Fruit fly (Drosophila melanogaster) whole organism, prepupa: ENCODE data around the gene Ns1.

Experiments used
- CG10631 ChIP-seq: fragments of 200-800 bp; sonication (Bioruptor generic); optimal IDR thresholded peaks from 2 replicates; lab custom pipeline; 2016; ENCODE audit warnings: missing biosample characterization, missing genetic modification characterization
- CG10669 ChIP-seq: fragments of 200-800 bp; sonication (Bioruptor generic); optimal IDR thresholded peaks from 3 replicates; lab custom pipeline; 2018; ENCODE audit warnings: missing biosample characterization, mild to moderate bottlenecking, missing genetic modification characterization, moderate library complexity
- CG11294 ChIP-seq: fragments of 200-800 bp; sonication (Bioruptor generic); IDR thresholded peaks from 2 replicates; pipeline ENCODE4 v1.3.6; 2022; ENCODE audit warnings: missing biosample characterization, missing genetic modification characterization
- CG11762 ChIP-seq: fragments of 200-800 bp; sonication (Bioruptor generic); optimal IDR thresholded peaks from 3 replicates; lab custom pipeline; 2016; ENCODE audit warnings: missing biosample characterization, missing genetic modification characterization; ENCODE audit not compliant: insufficient read depth
- CG11902 ChIP-seq: fragments of 200-800 bp; sonication (Bioruptor generic); optimal IDR thresholded peaks from 3 replicates; lab custom pipeline; 2016; ENCODE audit warnings: missing biosample characterization, missing genetic modification characterization
- CG15336 ChIP-seq: fragments of 200-800 bp; sonication (Bioruptor generic); IDR thresholded peaks from 2 replicates; pipeline ENCODE4 v1.3.6; 2022; ENCODE audit warnings: missing biosample characterization, missing genetic modification characterization
- CG1621 ChIP-seq: fragments of 200-800 bp; sonication (Bioruptor generic); optimal IDR thresholded peaks from 3 replicates; lab custom pipeline; 2018; ENCODE audit warnings: missing biosample characterization, mild to moderate bottlenecking, missing genetic modification characterization
- CG16779 ChIP-seq: fragments of 200-800 bp; sonication (Bioruptor generic); optimal IDR thresholded peaks from 3 replicates; lab custom pipeline; 2017; ENCODE audit warnings: missing biosample characterization, mild to moderate bottlenecking, missing genetic modification characterization
- CG3032 ChIP-seq: fragments of 200-800 bp; optimal IDR thresholded peaks from 2 replicates; lab custom pipeline; 2019; ENCODE audit warnings: missing biosample characterization, mild to moderate bottlenecking, missing genetic modification characterization, moderate library complexity
- CG31627 ChIP-seq: fragments of 200-800 bp; sonication (Bioruptor generic); optimal IDR thresholded peaks from 3 replicates; lab custom pipeline; 2016; ENCODE audit warnings: missing biosample characterization, missing genetic modification characterization
- CG32006 ChIP-seq: fragments of 200-800 bp; sonication (Bioruptor generic); optimal IDR thresholded peaks from 3 replicates; lab custom pipeline; 2017; ENCODE audit warnings: missing biosample characterization, mild to moderate bottlenecking, missing genetic modification characterization
- CG3919 ChIP-seq: fragments of 200-800 bp; sonication (Bioruptor generic); optimal IDR thresholded peaks from 3 replicates; lab custom pipeline; 2016; ENCODE audit warnings: missing biosample characterization, missing genetic modification characterization
- CG6163 ChIP-seq: fragments of 200-800 bp; sonication (Bioruptor generic); IDR thresholded peaks from 3 replicates; pipeline ENCODE4 v1.3.6; 2022; ENCODE audit warnings: missing biosample characterization, missing genetic modification characterization
- CG6276 ChIP-seq: fragments of 200-800 bp; sonication (Bioruptor generic); optimal IDR thresholded peaks from 2 replicates; lab custom pipeline; 2017; ENCODE audit warnings: missing biosample characterization, mild to moderate bottlenecking, missing genetic modification characterization
- CG6792 ChIP-seq: fragments of 200-800 bp; sonication (Bioruptor generic); optimal IDR thresholded peaks from 3 replicates; lab custom pipeline; 2016; ENCODE audit warnings: missing biosample characterization, missing genetic modification characterization
- CG6808 ChIP-seq: fragments of 200-800 bp; sonication (Bioruptor generic); optimal IDR thresholded peaks from 3 replicates; lab custom pipeline; 2017; ENCODE audit warnings: missing biosample characterization, missing genetic modification characterization, mild to moderate bottlenecking, moderate library complexity, missing genetic modification reagents
- CG7368 ChIP-seq: fragments of 200-800 bp; sonication (Bioruptor generic); optimal IDR thresholded peaks from 3 replicates; lab custom pipeline; 2016; ENCODE audit warnings: missing biosample characterization, missing genetic modification characterization
- CG8119 ChIP-seq: fragments of 200-800 bp; sonication (Bioruptor generic); IDR thresholded peaks from 3 replicates; pipeline ENCODE4 v1.3.6; 2022; ENCODE audit warnings: missing biosample characterization, missing genetic modification characterization
- CG8319 ChIP-seq: fragments of 200-800 bp; sonication (Bioruptor generic); optimal IDR thresholded peaks from 3 replicates; lab custom pipeline; 2016; ENCODE audit warnings: missing biosample characterization, missing genetic modification characterization
- CG8632 ChIP-seq: fragments of 200-800 bp; sonication (Bioruptor generic); optimal IDR thresholded peaks from 3 replicates; lab custom pipeline; 2016; ENCODE audit warnings: missing biosample characterization, missing genetic modification characterization
- Eip75B ChIP-seq: fragments of 200-800 bp; sonication (Bioruptor generic); optimal IDR thresholded peaks from 3 replicates; lab custom pipeline; 2016; ENCODE audit warnings: missing biosample characterization, missing genetic modification characterization
- Eip93F ChIP-seq: fragments of 200-800 bp; sonication (Bioruptor generic); optimal IDR thresholded peaks from 2 replicates; lab custom pipeline; 2016; ENCODE audit warnings: missing biosample characterization, mild to moderate bottlenecking, missing genetic modification characterization
- Ets21C ChIP-seq: fragments of 200-800 bp; sonication (Bioruptor generic); optimal IDR thresholded peaks from 3 replicates; lab custom pipeline; 2016; ENCODE audit warnings: missing biosample characterization, missing genetic modification characterization
- Gug ChIP-seq: fragments of 200-800 bp; sonication (Bioruptor generic); IDR thresholded peaks from 2 replicates; pipeline ENCODE4 v1.3.6; 2022; ENCODE audit warnings: missing biosample characterization, missing genetic modification characterization
- Hr38 ChIP-seq: sonication (Bioruptor generic); optimal IDR thresholded peaks from 2 replicates; lab custom pipeline; 2016; ENCODE audit warnings: missing biosample characterization, missing genetic modification characterization
- Hr4 ChIP-seq: fragments of 200-800 bp; sonication (Bioruptor generic); optimal IDR thresholded peaks from 3 replicates; lab custom pipeline; 2016; ENCODE audit warnings: missing biosample characterization, missing genetic modification characterization
- Lpt ChIP-seq: fragments of 200-800 bp; sonication (Bioruptor generic); optimal IDR thresholded peaks from 3 replicates; lab custom pipeline; 2016; ENCODE audit warnings: missing biosample characterization, missing genetic modification characterization
- Met ChIP-seq: fragments of 200-800 bp; sonication (Bioruptor generic); optimal IDR thresholded peaks from 3 replicates; lab custom pipeline; 2016; ENCODE audit warnings: missing biosample characterization, missing genetic modification characterization
- OdsH ChIP-seq: fragments of 200-800 bp; sonication (Bioruptor generic); optimal IDR thresholded peaks from 3 replicates; lab custom pipeline; 2016; ENCODE audit warnings: missing biosample characterization, missing genetic modification characterization
- Sox102F ChIP-seq: fragments of 200-800 bp; sonication (Bioruptor generic); optimal IDR thresholded peaks from 2 replicates; lab custom pipeline; 2016; ENCODE audit warnings: missing biosample characterization, mild to moderate bottlenecking, missing genetic modification characterization
- Sox14 ChIP-seq: fragments of 200-800 bp; sonication (Bioruptor generic); optimal IDR thresholded peaks from 3 replicates; lab custom pipeline; 2016; ENCODE audit warnings: missing biosample characterization, missing genetic modification characterization
- achi ChIP-seq: fragments of 200-800 bp; sonication (Bioruptor generic); optimal IDR thresholded peaks from 3 replicates; lab custom pipeline; 2016; ENCODE audit warnings: missing biosample characterization, missing genetic modification characterization
- acj6 ChIP-seq: fragments of 200-800 bp; sonication (Bioruptor generic); optimal IDR thresholded peaks from 3 replicates; lab custom pipeline; 2016; ENCODE audit warnings: missing biosample characterization, missing genetic modification characterization
- cyc ChIP-seq: fragments of 200-800 bp; sonication (Bioruptor generic); optimal IDR thresholded peaks from 3 replicates; lab custom pipeline; 2016; ENCODE audit warnings: missing biosample characterization, missing genetic modification characterization
- dsx ChIP-seq: fragments of 200-800 bp; optimal IDR thresholded peaks from 3 replicates; lab custom pipeline; 2019; ENCODE audit warnings: missing biosample characterization, mild to moderate bottlenecking, missing genetic modification characterization, moderate library complexity; ENCODE audit not compliant: poor library complexity, severe bottlenecking
- eg ChIP-seq: fragments of 200-800 bp; sonication (Bioruptor generic); IDR thresholded peaks from 3 replicates; pipeline ENCODE4 v1.3.6; 2022; ENCODE audit warnings: missing biosample characterization, missing genetic modification characterization
- esn ChIP-seq: fragments of 200-800 bp; sonication (Bioruptor generic); optimal IDR thresholded peaks from 2 replicates; lab custom pipeline; 2016; ENCODE audit warnings: missing biosample characterization, mild to moderate bottlenecking, missing genetic modification characterization, moderate library complexity
- fd59A ChIP-seq: fragments of 200-800 bp; sonication (Bioruptor generic); optimal IDR thresholded peaks from 2 replicates; lab custom pipeline; 2017; ENCODE audit warnings: missing biosample characterization, mild to moderate bottlenecking, missing genetic modification characterization, missing genetic modification reagents
- fd85E ChIP-seq: fragments of 200-800 bp; sonication (Bioruptor generic); optimal IDR thresholded peaks from 3 replicates; lab custom pipeline; 2016; ENCODE audit warnings: missing biosample characterization, missing genetic modification characterization
- fkh ChIP-seq: fragments of 200-800 bp; sonication (Bioruptor generic); optimal IDR thresholded peaks from 3 replicates; lab custom pipeline; 2017; ENCODE audit warnings: missing biosample characterization, mild to moderate bottlenecking, missing genetic modification characterization, moderate library complexity
- lz ChIP-seq: fragments of 200-800 bp; sonication (Bioruptor generic); optimal IDR thresholded peaks from 3 replicates; lab custom pipeline; 2016; ENCODE audit warnings: missing biosample characterization, missing genetic modification characterization
- net ChIP-seq: fragments of 200-800 bp; sonication (Bioruptor generic); optimal IDR thresholded peaks from 3 replicates; lab custom pipeline; 2016; ENCODE audit warnings: missing biosample characterization, missing genetic modification characterization
- pdm3 ChIP-seq: fragments of 200-800 bp; sonication (Bioruptor generic); optimal IDR thresholded peaks from 3 replicates; lab custom pipeline; 2016; ENCODE audit warnings: missing biosample characterization, missing genetic modification characterization
- salr ChIP-seq, 2 experiments: fragments of 200-800 bp; sonication (Bioruptor generic); optimal IDR thresholded peaks; 3 replicates each; lab custom pipeline; 2016 to 2018; ENCODE audit warnings: missing biosample characterization in 2 of 2, missing genetic modification characterization in 2 of 2, mild to moderate bottlenecking in 1 of 2
- ss ChIP-seq, 2 experiments: fragments of 200-800 bp; sonication (Bioruptor generic); optimal IDR thresholded peaks; 2 replicates in 1 of 2; 3 replicates in 1 of 2; lab custom pipeline; 2017 to 2018; ENCODE audit warnings: mild to moderate bottlenecking in 2 of 2, missing biosample characterization in 2 of 2, missing genetic modification characterization in 2 of 2, moderate library complexity in 1 of 2
- svp ChIP-seq: fragments of 200-800 bp; sonication (Bioruptor generic); peaks from one replicate; lab custom pipeline; 2016; ENCODE audit warnings: missing biosample characterization, missing genetic modification characterization
- vri ChIP-seq: fragments of 200-800 bp; sonication (Bioruptor generic); optimal IDR thresholded peaks from 3 replicates; lab custom pipeline; 2016; ENCODE audit warnings: missing biosample characterization, mild to moderate bottlenecking, missing genetic modification characterization

Gene Ns1

DNA sequence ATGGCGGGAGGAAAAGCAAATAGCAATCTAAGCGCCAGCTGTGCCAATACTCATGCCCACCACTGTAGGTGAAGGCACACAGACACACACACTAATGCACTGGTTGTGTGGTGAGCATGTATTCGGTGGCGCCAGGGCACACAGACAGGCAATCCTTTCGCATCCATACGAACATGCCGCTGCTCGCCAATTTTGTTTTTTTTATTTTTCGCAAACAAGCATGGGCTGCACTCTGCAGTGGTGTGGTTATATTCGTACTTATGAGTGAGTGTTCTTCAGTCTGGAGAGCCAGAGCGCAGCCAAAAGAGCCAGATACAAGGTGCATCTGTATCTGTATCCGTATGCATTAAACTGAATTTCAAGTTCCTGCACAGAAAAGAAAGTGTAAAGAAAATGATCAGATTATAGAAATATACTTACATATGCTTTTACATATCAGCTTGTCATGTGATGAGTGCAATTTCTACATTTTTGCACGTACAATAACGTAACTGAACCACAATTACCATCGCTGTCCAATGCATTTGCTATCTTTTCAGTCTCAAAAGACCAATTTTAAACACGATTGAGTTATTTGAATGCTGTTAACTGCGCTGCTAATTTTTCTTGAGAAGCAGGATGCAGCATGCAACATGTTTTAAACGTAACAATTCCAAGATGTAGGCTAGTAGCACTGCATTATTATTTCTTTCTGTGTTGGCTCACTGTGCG, 13.2 kb downstream of the Ns1 start (continued):
- TF ChIP-seq svp = peak; percentile 95
- peak; percentile 80 for TF ChIP-seq CG11902
- TF ChIP-seq CG3032 (tag; lab: Kevin White, UChicago) = peak; percentile 82
- TF ChIP-seq CG6808 (GFP tag; lab: Kevin White, UChicago) = peak; percentile 85
- peak; percentile 81 for TF ChIP-seq net (GFP tag; lab: Kevin White, UChicago)
- peak; percentile 45 for TF ChIP-seq eg (GFP tag; lab: Robert Waterston, UW)
- peak; percentile 67 for TF ChIP-seq Met
- TF ChIP-seq CG10631 = peak; percentile 90
- TF ChIP-seq CG8632 (GFP tag; lab: Kevin White, UChicago) = peak; percentile 89
- peak; percentile 73 to 79 for TF ChIP-seq ss (GFP tag; optimal IDR thresholded peaks at IDR 0.05; lab: Kevin White, UChicago)
- peak; percentile 32 for TF ChIP-seq fkh (GFP tag; lab: Kevin White, UChicago)
- TF ChIP-seq acj6 (GFP tag; lab: Kevin White, UChicago) = peak; percentile 87
- peak; percentile 71 for TF ChIP-seq Sox102F (GFP tag; lab: Kevin White, UChicago)
- peak; percentile 93 for TF ChIP-seq Hr4
- TF ChIP-seq CG31627 (GFP tag; lab: Kevin White, UChicago) = peak; percentile 87
- TF ChIP-seq CG15336 (GFP tag; lab: Robert Waterston, UW) = peak; percentile 81
- peak; percentile 41 for TF ChIP-seq CG11294
- TF ChIP-seq esn (GFP tag; lab: Kevin White, UChicago) = peak; percentile 82
- TF ChIP-seq fd85E (GFP tag; lab: Kevin White, UChicago) = peak; percentile 26
- TF ChIP-seq, all 60 proteins: peak for 57

- no peak for TF ChIP-seq vri (GFP tag; lab: Kevin White, UChicago)
- TF ChIP-seq svp = peak; percentile 29
- TF ChIP-seq fd59A = peak; percentile 47
- no peak for TF ChIP-seq lz (GFP tag; lab: Kevin White, UChicago)
- no peak for TF ChIP-seq CG11762 (GFP tag; lab: Kevin White, UChicago)
- no peak for TF ChIP-seq Lpt (GFP tag; lab: Kevin White, UChicago)
- no peak for TF ChIP-seq CG15336 (GFP tag; lab: Robert Waterston, UW)
- peak; percentile 53 for TF ChIP-seq OdsH (GFP tag; lab: Kevin White, UChicago)
- TF ChIP-seq Eip93F (GFP tag; lab: Kevin White, UChicago) = no peak
- no peak for TF ChIP-seq Gug (GFP tag; lab: Robert Waterston, UW)
- TF ChIP-seq CG10631 = peak; percentile 62
- TF ChIP-seq esn (GFP tag; lab: Kevin White, UChicago) = no peak
- TF ChIP-seq Sox14 = peak; percentile 46
- no peak for TF ChIP-seq CG16779
- peak; percentile 73 for TF ChIP-seq CG32006
- TF ChIP-seq achi (GFP tag; lab: Kevin White, UChicago) = peak; percentile 29
- TF ChIP-seq CG1621 = no peak
- peak; percentile 35 for TF ChIP-seq acj6 (GFP tag; lab: Kevin White, UChicago)
- TF ChIP-seq pdm3 (GFP tag; lab: Kevin White, UChicago) = peak; percentile 52
- peak; percentile 55 for TF ChIP-seq CG3919
- TF ChIP-seq salr (GFP tag; optimal IDR thresholded peaks at IDR 0.05; lab: Kevin White, UChicago) = peak in 1 of 2 experiments; percentile 47
- TF ChIP-seq CG6163 (GFP tag; lab: Robert Waterston, UW) = peak; percentile 39; the same call in 1 of the 3 replicates
- no peak for TF ChIP-seq CG8632 (GFP tag; lab: Kevin White, UChicago)
- TF ChIP-seq CG11294 = no peak
- peak; percentile 20; the same call in 1 of the 3 replicates for TF ChIP-seq CG8119
- TF ChIP-seq CG7368 (GFP tag; lab: Kevin White, UChicago) = no peak
- no peak for TF ChIP-seq Hr38 (GFP tag; lab: Kevin White, UChicago)
- peak; percentile 65 for TF ChIP-seq Hr4
- TF ChIP-seq CG3032 (tag; lab: Kevin White, UChicago) = peak; percentile 55
- no peak for TF ChIP-seq CG6792 (GFP tag; lab: Kevin White, UChicago)
- peak; percentile 2 for TF ChIP-seq Ets21C (GFP tag; lab: Kevin White, UChicago)
- TF ChIP-seq cyc = peak; percentile 20
- TF ChIP-seq Met = peak; percentile 46
- TF ChIP-seq CG11902 = peak; percentile 17
- no peak for TF ChIP-seq CG8319 (GFP tag; lab: Kevin White, UChicago)
- no peak for TF ChIP-seq CG6276 (GFP tag; lab: Kevin White, UChicago)
- peak; percentile 53 for TF ChIP-seq CG10669 (GFP tag; lab: Kevin White, UChicago)
- TF ChIP-seq ss (GFP tag; optimal IDR thresholded peaks at IDR 0.05; lab: Kevin White, UChicago) = no peak
- no peak for TF ChIP-seq dsx (GFP tag; lab: Kevin White, UChicago)
- peak; percentile 21 for TF ChIP-seq Eip75B
Measured at dm6 chr3R:17056905-17057251, 15.6 kb downstream of the Ns1 start.
